Fruit fly (Drosophila melanogaster) whole organism, embryonic: ENCODE measurements around the gene Cpr65Au.

Experiments used
- Bdp1 ChIP-seq: fragments of 200-800 bp; sonication (Bioruptor generic); optimal IDR thresholded peaks from 3 replicates; lab custom pipeline; 2016; ENCODE audit warnings: missing biosample characterization, missing genetic modification characterization
- Bgb ChIP-seq: fragments of 200-800 bp; sonication (Bioruptor generic); IDR thresholded peaks from 2 replicates; pipeline ENCODE4 v1.3.6; 2022; ENCODE audit warnings: missing biosample characterization, missing genetic modification characterization; ENCODE audit not compliant: partially characterized antibody
- CG10654 ChIP-seq: fragments of 200-800 bp; sonication (Bioruptor generic); optimal IDR thresholded peaks from 2 replicates; lab custom pipeline; 2016; ENCODE audit warnings: missing biosample characterization, missing genetic modification characterization
- CG11247 ChIP-seq: fragments of 200-800 bp; sonication (Bioruptor generic); IDR thresholded peaks from 2 replicates; pipeline ENCODE4 v1.3.6; 2022; ENCODE audit warnings: missing biosample characterization, missing genetic modification characterization
- CG12659 ChIP-seq: fragments of 200-800 bp; sonication (Bioruptor generic); optimal IDR thresholded peaks from 3 replicates; lab custom pipeline; 2017; ENCODE audit warnings: mild to moderate bottlenecking, missing biosample characterization, missing genetic modification reagents, missing genetic modification characterization
- CG12769 ChIP-seq: fragments of 200-800 bp; sonication (Bioruptor generic); optimal IDR thresholded peaks from 2 replicates; lab custom pipeline; 2019; ENCODE audit warnings: missing biosample characterization, mild to moderate bottlenecking, missing genetic modification characterization, moderate library complexity
- CG13624 ChIP-seq: fragments of 200-800 bp; sonication (Bioruptor generic); optimal IDR thresholded peaks from 2 replicates; lab custom pipeline; 2016; ENCODE audit warnings: missing biosample characterization, missing genetic modification characterization
- CG13894 ChIP-seq: fragments of 200-800 bp; sonication (Bioruptor generic); optimal IDR thresholded peaks from 3 replicates; lab custom pipeline; 2018; ENCODE audit warnings: missing biosample characterization, mild to moderate bottlenecking, missing genetic modification characterization, moderate library complexity
- CG15696 ChIP-seq: fragments of 200-800 bp; sonication (Bioruptor generic); optimal IDR thresholded peaks from 2 replicates; lab custom pipeline; 2019; ENCODE audit warnings: missing biosample characterization, mild to moderate bottlenecking, missing genetic modification characterization, moderate library complexity
- CG16813 ChIP-seq: fragments of 200-800 bp; sonication (Bioruptor generic); IDR thresholded peaks from 3 replicates; pipeline ENCODE4 v1.3.6; 2022; ENCODE audit warnings: missing biosample characterization, missing genetic modification characterization; ENCODE audit not compliant: partially characterized antibody
- CG16815 ChIP-seq: fragments of 200-800 bp; sonication (Bioruptor generic); optimal IDR thresholded peaks from 3 replicates; lab custom pipeline; 2017; ENCODE audit warnings: missing biosample characterization, mild to moderate bottlenecking, missing genetic modification characterization
- CG17359 ChIP-seq: fragments of 200-800 bp; sonication (Bioruptor generic); optimal IDR thresholded peaks from 3 replicates; lab custom pipeline; 2018; ENCODE audit warnings: missing biosample characterization, mild to moderate bottlenecking, missing genetic modification characterization, moderate library complexity
- CG18262 ChIP-seq: fragments of 200-800 bp; optimal IDR thresholded peaks from 3 replicates; lab custom pipeline; 2019; ENCODE audit warnings: missing biosample characterization, mild to moderate bottlenecking, missing genetic modification characterization, moderate library complexity
- CG18764 ChIP-seq: fragments of 200-800 bp; sonication (Bioruptor generic); optimal IDR thresholded peaks from 3 replicates; lab custom pipeline; 2016; ENCODE audit warnings: missing biosample characterization, missing genetic modification characterization
- CG2129 ChIP-seq: fragments of 200-800 bp; sonication (Bioruptor generic); IDR thresholded peaks from 2 replicates; pipeline ENCODE4 v1.3.6; 2022; ENCODE audit warnings: missing biosample characterization, missing genetic modification characterization; ENCODE audit not compliant: partially characterized antibody
- CG3281 ChIP-seq: fragments of 200-800 bp; sonication (Bioruptor generic); optimal IDR thresholded peaks from 3 replicates; lab custom pipeline; 2017; ENCODE audit warnings: missing biosample characterization, mild to moderate bottlenecking, missing genetic modification characterization
- CG33557 ChIP-seq: fragments of 200-800 bp; sonication (Bioruptor generic); optimal IDR thresholded peaks from 2 replicates; lab custom pipeline; 2019; ENCODE audit warnings: missing biosample characterization, mild to moderate bottlenecking, missing genetic modification characterization, moderate library complexity
- CG4707 ChIP-seq: fragments of 200-800 bp; sonication (Bioruptor generic); optimal IDR thresholded peaks from 2 replicates; lab custom pipeline; 2018; ENCODE audit warnings: missing biosample characterization, mild to moderate bottlenecking, missing genetic modification characterization, moderate library complexity
- CG4820 ChIP-seq: fragments of 200-800 bp; sonication (Bioruptor generic); optimal IDR thresholded peaks from 3 replicates; lab custom pipeline; 2016; ENCODE audit warnings: missing biosample characterization, missing genetic modification characterization
- CG4854 ChIP-seq: fragments of 200-800 bp; sonication (Bioruptor generic); optimal IDR thresholded peaks from 2 replicates; lab custom pipeline; 2016; ENCODE audit warnings: missing biosample characterization, missing genetic modification characterization, inconsistent platforms
- CG5953 ChIP-seq: fragments of 200-800 bp; sonication (Bioruptor generic); IDR thresholded peaks from 2 replicates; pipeline ENCODE4 v1.3.6; 2022; ENCODE audit warnings: missing biosample characterization, missing genetic modification characterization
- CG6791 ChIP-seq: fragments of 200-800 bp; sonication (Bioruptor generic); IDR thresholded peaks from 3 replicates; pipeline ENCODE4 v1.3.6; 2022; ENCODE audit warnings: missing biosample characterization, missing genetic modification characterization; ENCODE audit not compliant: partially characterized antibody
- CG7271 ChIP-seq: fragments of 200-800 bp; sonication (Bioruptor generic); optimal IDR thresholded peaks from 2 replicates; lab custom pipeline; 2018; ENCODE audit warnings: missing biosample characterization, mild to moderate bottlenecking, missing genetic modification characterization, moderate library complexity
- CG7963 ChIP-seq: fragments of 200-800 bp; sonication (Bioruptor generic); IDR thresholded peaks from 3 replicates; pipeline ENCODE4 v1.3.6; 2022; ENCODE audit warnings: missing biosample characterization, missing genetic modification characterization; ENCODE audit not compliant: partially characterized antibody
- CG9797 ChIP-seq: fragments of 200-800 bp; sonication (Bioruptor generic); optimal IDR thresholded peaks from 3 replicates; lab custom pipeline; 2018; ENCODE audit warnings: missing biosample characterization, mild to moderate bottlenecking, missing genetic modification characterization
- Dad ChIP-seq: fragments of 200-800 bp; sonication (Bioruptor generic); optimal IDR thresholded peaks from 3 replicates; lab custom pipeline; 2016; ENCODE audit warnings: missing biosample characterization, missing genetic modification characterization
- Dp ChIP-seq: fragments of 200-800 bp; sonication (Bioruptor generic); optimal IDR thresholded peaks from 2 replicates; lab custom pipeline; 2018; ENCODE audit warnings: missing biosample characterization, mild to moderate bottlenecking, missing genetic modification characterization, moderate library complexity
- Eip74EF ChIP-seq, 2 experiments: fragments of 200-800 bp in 1 of 2; fragments of >200 bp in 1 of 2; sonication (Bioruptor generic) in 1 of 2; optimal IDR thresholded peaks; 2 replicates each; lab custom pipeline; 2017 to 2019; ENCODE audit warnings: missing biosample characterization in 2 of 2, missing genetic modification characterization in 2 of 2, mild to moderate bottlenecking in 1 of 2, moderate library complexity in 1 of 2
- Hr78 ChIP-seq, 2 experiments: fragments of 200-800 bp in 1 of 2; fragments of >200 bp in 1 of 2; sonication (Bioruptor generic) in 1 of 2; optimal IDR thresholded peaks; 2 replicates each; lab custom pipeline; 2017 to 2019; ENCODE audit warnings: missing biosample characterization in 2 of 2, missing genetic modification characterization in 2 of 2, mild to moderate bottlenecking in 1 of 2, moderate library complexity in 1 of 2
- Lim3 ChIP-seq: fragments of 200-800 bp; sonication (Bioruptor generic); IDR thresholded peaks from 2 replicates; pipeline ENCODE4 v1.3.6; 2022; ENCODE audit warnings: missing biosample characterization, missing genetic modification characterization
- NC2β ChIP-seq: fragments of 200-800 bp; sonication (Bioruptor generic); optimal IDR thresholded peaks from 2 replicates; lab custom pipeline; 2016; ENCODE audit warnings: missing biosample characterization, missing genetic modification characterization
- NFAT ChIP-seq: fragments of 200-800 bp; sonication (Bioruptor generic); IDR thresholded peaks from 2 replicates; pipeline ENCODE4 v1.3.6; 2022; ENCODE audit warnings: missing biosample characterization, missing genetic modification characterization
- Oli ChIP-seq: fragments of 200-800 bp; sonication (Bioruptor generic); optimal IDR thresholded peaks from 2 replicates; lab custom pipeline; 2018; ENCODE audit warnings: missing biosample characterization, mild to moderate bottlenecking, missing genetic modification characterization, moderate library complexity
- Rx ChIP-seq: fragments of 200-800 bp; sonication (Bioruptor generic); IDR thresholded peaks from 2 replicates; pipeline ENCODE4 v1.3.6; 2022; ENCODE audit warnings: missing biosample characterization, missing genetic modification characterization
- Sry-δ ChIP-seq: fragments of 200-800 bp; sonication (Bioruptor generic); optimal IDR thresholded peaks from 2 replicates; lab custom pipeline; 2016; ENCODE audit warnings: missing biosample characterization, missing genetic modification characterization
- amos ChIP-seq: fragments of 200-800 bp; sonication (Bioruptor generic); IDR thresholded peaks from 2 replicates; pipeline ENCODE4 v1.3.6; 2022; ENCODE audit warnings: missing biosample characterization, missing genetic modification characterization; ENCODE audit not compliant: partially characterized antibody
- bcd ChIP-seq: fragments of 200-800 bp; sonication (Bioruptor generic); optimal IDR thresholded peaks from 2 replicates; lab custom pipeline; 2017; ENCODE audit warnings: missing biosample characterization, mild to moderate bottlenecking, missing genetic modification characterization
- croc ChIP-seq: fragments of 200-800 bp; sonication (Bioruptor generic); conservative IDR thresholded peaks from 3 replicates; pipeline ENCODE4 v1.3.6; 2022; ENCODE audit warnings: missing biosample characterization, missing genetic modification characterization
- dimm ChIP-seq: fragments of 200-800 bp; sonication (Bioruptor generic); IDR thresholded peaks from 2 replicates; pipeline ENCODE4 v1.3.6; 2022; ENCODE audit warnings: missing biosample characterization, missing genetic modification characterization
- onecut ChIP-seq: fragments of 200-800 bp; sonication (Bioruptor generic); IDR thresholded peaks from 2 replicates; pipeline ENCODE4 v1.3.6; 2022; ENCODE audit warnings: missing biosample characterization, missing genetic modification characterization
- repo ChIP-seq: fragments of 200-800 bp; sonication (Bioruptor generic); optimal IDR thresholded peaks from 2 replicates; lab custom pipeline; 2016; ENCODE audit warnings: missing biosample characterization, missing genetic modification characterization
- ro ChIP-seq: fragments of 200-800 bp; sonication (Bioruptor generic); IDR thresholded peaks from 2 replicates; pipeline ENCODE4 v1.3.6; 2022; ENCODE audit warnings: missing biosample characterization, missing genetic modification characterization
- sc ChIP-seq, 3 experiments: fragments of >200 bp in 2 of 3; fragments of 200-800 bp in 1 of 3; sonication (Bioruptor generic) in 1 of 3; optimal IDR thresholded peaks; 2 replicates in 2 of 3; 3 replicates in 1 of 3; lab custom pipeline; 2017; ENCODE audit warnings: mild to moderate bottlenecking in 1 of 3, missing biosample characterization in 1 of 3, missing genetic modification characterization in 1 of 3, missing genetic modification reagents in 1 of 3
- sens-2 ChIP-seq: fragments of 200-800 bp; sonication (Bioruptor generic); IDR thresholded peaks from 2 replicates; pipeline ENCODE4 v1.3.6; 2022; ENCODE audit warnings: missing biosample characterization, missing genetic modification characterization
- slp2 ChIP-seq: fragments of 200-800 bp; sonication (Bioruptor generic); optimal IDR thresholded peaks from 2 replicates; lab custom pipeline; 2016; ENCODE audit warnings: missing biosample characterization, missing genetic modification characterization
- so ChIP-seq: fragments of 200-800 bp; sonication (Bioruptor generic); IDR thresholded peaks from 3 replicates; pipeline ENCODE4 v1.3.6; 2022; ENCODE audit warnings: missing biosample characterization, missing genetic modification characterization
- trem ChIP-seq: fragments of 200-800 bp; optimal IDR thresholded peaks from 3 replicates; lab custom pipeline; 2019; ENCODE audit warnings: missing biosample characterization, mild to moderate bottlenecking, missing genetic modification characterization, moderate library complexity
- usp ChIP-seq: fragments of >200 bp; optimal IDR thresholded peaks from 2 replicates; lab custom pipeline; 2017; ENCODE audit warnings: missing biosample characterization, missing genetic modification characterization
- zfh1 ChIP-seq: fragments of 200-800 bp; sonication (Bioruptor generic); IDR thresholded peaks from 3 replicates; pipeline ENCODE4 v1.3.6; 2022; ENCODE audit warnings: missing biosample characterization, missing genetic modification characterization

Cpr65Au gene

DNA sequence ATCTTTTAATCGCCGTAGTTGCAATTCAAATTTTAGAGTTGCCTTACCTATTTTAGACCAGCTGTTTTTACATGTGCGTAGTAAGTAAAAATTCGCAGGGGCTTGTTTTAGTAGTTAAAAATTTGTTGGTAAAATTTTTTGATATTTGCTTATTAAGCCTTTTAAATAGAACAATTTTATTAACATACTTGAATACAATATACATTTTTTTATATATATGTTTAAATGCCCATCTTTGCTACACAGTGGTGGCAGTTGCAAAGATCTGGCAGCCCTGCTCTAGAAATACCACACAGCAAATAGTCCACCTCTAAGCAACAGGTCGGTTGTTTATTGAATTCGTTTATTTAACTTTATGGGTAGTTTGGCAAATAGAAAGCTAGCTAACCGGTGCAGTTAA lies 37.2 kb downstream of the Cpr65Au start, which contains the start of the genes CG10467 and loj (continued):
- peak; percentile 96 for TF ChIP-seq CG4820 (GFP tag; lab: Kevin White, UChicago)
- TF ChIP-seq CG33557 (GFP tag; lab: Kevin White, UChicago): peak; percentile 92
- peak; percentile 96 for TF ChIP-seq CG17359
- TF ChIP-seq Sry-δ: peak; percentile 91
- peak; percentile 72 for TF ChIP-seq slp2 (GFP tag; lab: Kevin White, UChicago)
- peak; percentile 63 for TF ChIP-seq CG2129 (GFP tag; lab: Robert Waterston, UW)
- no peak for TF ChIP-seq sc (optimal IDR thresholded peaks at IDR 0.05; lab: Kevin White, UChicago)
- TF ChIP-seq sc (GFP tag; optimal IDR thresholded peaks at IDR 0.05; lab: Kevin White, UChicago): peak; percentile 85
- no peak for TF ChIP-seq usp
- TF ChIP-seq Eip74EF (GFP tag; optimal IDR thresholded peaks at IDR 0.05; lab: Kevin White, UChicago): peak in 1 of 2 experiments; percentile 78
- peak; percentile 97 for TF ChIP-seq CG11247
- peak; percentile 92 for TF ChIP-seq CG18262
- TF ChIP-seq CG12769 (tag; lab: Kevin White, UChicago): no peak
- TF ChIP-seq zfh1: peak; percentile 97
- TF ChIP-seq CG13624: peak; percentile 85
- TF ChIP-seq CG6791 (GFP tag; lab: Robert Waterston, UW): peak; percentile 55; the same call in 1 of the 3 replicates
- no peak for TF ChIP-seq CG7963 (GFP tag; lab: Robert Waterston, UW)
- peak; percentile 97 for TF ChIP-seq croc
- peak; percentile 98 for TF ChIP-seq CG16815 (GFP tag; lab: Kevin White, UChicago)
- TF ChIP-seq ro (GFP tag; lab: Robert Waterston, UW): peak; percentile 91
- TF ChIP-seq repo (GFP tag; lab: Kevin White, UChicago): peak; percentile 34
- peak; percentile 94 for TF ChIP-seq Rx
- TF ChIP-seq trem (tag; lab: Kevin White, UChicago): peak; percentile 95
- TF ChIP-seq CG9797: peak; percentile 47
- peak; percentile 86; the same call in 1 of the 2 replicates for TF ChIP-seq Lim3 (GFP tag; lab: Robert Waterston, UW)
- TF ChIP-seq CG10654: peak; percentile 96
- TF ChIP-seq dimm (GFP tag; lab: Robert Waterston, UW): peak; percentile 91
- peak; percentile 59 for TF ChIP-seq Bgb

DNA sequence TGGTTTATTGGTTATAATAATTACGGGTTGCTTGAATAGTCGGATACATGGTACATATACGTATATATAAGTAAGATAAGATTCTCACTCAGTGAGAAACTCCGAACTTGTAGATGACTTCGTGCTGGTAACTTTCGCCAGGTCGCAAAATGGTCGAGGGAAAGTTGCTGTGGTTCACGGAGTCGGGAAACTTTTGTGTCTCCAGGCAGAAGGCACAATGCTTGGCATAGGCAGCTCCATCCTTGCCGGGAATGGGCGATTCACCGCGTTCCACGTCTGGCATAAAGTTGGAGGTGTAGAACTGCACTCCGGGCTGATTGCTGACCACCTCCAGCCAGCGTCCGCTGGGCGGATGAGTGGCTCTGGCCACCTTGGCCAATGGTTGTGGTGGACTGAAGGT lies 38.7 kb downstream of the Cpr65Au start, which contains the start of gene CG10469:
TSS of gene CG10469 (minus strand) at position 101 of the 400 bp plus-strand sequence.
- no peak for TF ChIP-seq CG4854 (GFP tag; lab: Kevin White, UChicago)
- 0 out of 3 replicates have a peak, but pooled peaks have one; percentile 16 for TF ChIP-seq CG16813

DNA sequence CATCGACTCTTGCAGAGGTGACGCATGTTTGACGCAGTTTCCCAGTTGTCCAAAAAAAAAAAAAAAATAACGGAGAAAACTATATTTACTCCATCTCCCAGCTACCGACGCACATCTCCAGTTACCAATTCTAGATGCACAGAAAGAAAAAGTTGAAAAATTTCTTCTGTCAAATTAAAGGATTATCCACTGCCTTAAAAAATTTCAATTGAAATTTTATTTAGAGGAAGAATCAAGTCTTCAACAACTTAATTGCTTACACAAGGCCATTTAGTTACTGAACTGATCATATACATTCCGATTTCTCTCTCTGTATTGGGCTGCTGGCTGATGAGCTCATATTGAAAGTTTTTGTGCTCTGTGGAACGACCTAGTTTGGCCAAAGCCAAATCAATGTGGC lies 45.9 kb downstream of the Cpr65Au start:
- TF ChIP-seq sens-2 (GFP tag; lab: Robert Waterston, UW) (no peak), CG7271 (no peak), so (GFP tag; lab: Robert Waterston, UW) (0 out of 3 replicates have a peak, but pooled peaks have one; percentile 24), CG15696 (no peak), CG13894 (tag; lab: Kevin White, UChicago) (no peak), Dp (GFP tag; lab: Kevin White, UChicago) (no peak), amos (GFP tag; lab: Robert Waterston, UW) (no peak), CG4707 (GFP tag; lab: Kevin White, UChicago) (no peak), Oli (tag; lab: Kevin White, UChicago) (peak; percentile 17), Hr78 (GFP tag; optimal IDR thresholded peaks at IDR 0.05; lab: Kevin White, UChicago) (no peak), CG3281 (GFP tag; lab: Kevin White, UChicago) (no peak), Dad (no peak), NFAT (GFP tag; lab: Robert Waterston, UW) (no peak), bcd (GFP tag; lab: Kevin White, UChicago) (no peak), Bdp1 (GFP tag; lab: Kevin White, UChicago) (no peak), CG18764 (no peak), onecut (GFP tag; lab: Robert Waterston, UW) (no peak), CG12659 (GFP tag; lab: Kevin White, UChicago) (peak; percentile 9), CG5953 (no peak), NC2β (GFP tag; lab: Kevin White, UChicago) (no peak), ro (GFP tag; lab: Robert Waterston, UW) (no peak)
